Fruit fly (Drosophila melanogaster): Measurements from ENCODE around the gene Daao2.

Daao2 gene

DNA sequence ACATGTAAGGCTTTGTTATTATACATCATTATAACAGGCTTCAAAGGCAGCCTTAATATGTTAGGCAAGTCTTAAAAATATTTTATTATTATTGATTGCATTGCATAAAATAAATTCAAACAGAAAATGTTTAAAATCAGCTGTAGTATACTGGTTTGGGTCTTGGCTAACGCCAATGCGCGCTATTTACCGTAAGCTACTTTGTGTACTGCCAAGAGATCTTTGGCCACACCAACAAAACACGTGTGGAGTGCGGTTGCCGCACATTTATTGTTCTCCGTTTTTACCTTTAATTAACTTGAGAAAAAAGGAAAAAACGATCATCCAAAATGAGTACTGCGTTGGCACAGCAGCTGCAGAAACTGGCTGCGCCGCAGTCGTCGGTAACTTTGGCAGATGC, 51.1 kb downstream of the Daao2 start (continued):
- peak; percentile 33 for TF ChIP-seq CG2116 (GFP tag; optimal IDR thresholded peaks at IDR 0.05)
- TF ChIP-seq CG17829 (tag; optimal IDR thresholded peaks at IDR 0.05) = peak; percentile 16
- 0 out of 2 replicates have a peak, but pooled peaks have one; percentile 20 for TF ChIP-seq bbx (GFP tag; IDR thresholded peaks at IDR 0.05; ENCODE audit: partially characterized antibody)
- TF ChIP-seq stwl (tag; optimal IDR thresholded peaks at IDR 0.05) = peak; percentile 68
- TF ChIP-seq zen (tag; optimal IDR thresholded peaks at IDR 0.05) = peak; percentile 21
- no peak for TF ChIP-seq sc (optimal IDR thresholded peaks at IDR 0.05)
- no peak for TF ChIP-seq sc (GFP tag; optimal IDR thresholded peaks at IDR 0.05)
- TF ChIP-seq ab (GFP tag; optimal IDR thresholded peaks at IDR 0.05) = no peak
- TF ChIP-seq CG3847 (GFP tag; IDR thresholded peaks at IDR 0.05) = peak; percentile 41; the same call in 1 of the 2 replicates
- TF ChIP-seq HmgZ (tag; optimal IDR thresholded peaks at IDR 0.05) = peak; percentile 76
- peak; percentile 6 for TF ChIP-seq CoRest (tag; optimal IDR thresholded peaks at IDR 0.05)
- peak; percentile 94 for TF ChIP-seq CG34422 (GFP tag; IDR thresholded peaks at IDR 0.05)
- peak; percentile 60; the same call in 2 of the 3 replicates for TF ChIP-seq ci (GFP tag; IDR thresholded peaks at IDR 0.05)
- TF ChIP-seq Rfx (GFP tag; IDR thresholded peaks at IDR 0.05) = peak; percentile 32; the same call in 1 of the 2 replicates
- TF ChIP-seq crp (GFP tag; optimal IDR thresholded peaks at IDR 0.05) = peak; percentile 90 to 97
- peak; percentile 57 for TF ChIP-seq CG3995 (GFP tag; optimal IDR thresholded peaks at IDR 0.05)
- peak; percentile 52; the same call in 1 of the 2 replicates for TF ChIP-seq E2f1 (GFP tag; IDR thresholded peaks at IDR 0.05)
- peak; percentile 28; the same call in 1 of the 2 replicates for TF ChIP-seq CG13287 (GFP tag; IDR thresholded peaks at IDR 0.05; ENCODE audit: partially characterized antibody)
- TF ChIP-seq Dref (GFP tag; IDR thresholded peaks at IDR 0.05) = peak; percentile 38
- peak; percentile 50; the same call in 1 of the 3 replicates for TF ChIP-seq CG6791 (GFP tag; IDR thresholded peaks at IDR 0.05; ENCODE audit: partially characterized antibody)
- TF ChIP-seq odd (GFP tag; optimal IDR thresholded peaks at IDR 0.05) = no peak
- no peak for TF ChIP-seq CG17361 (GFP tag; IDR thresholded peaks at IDR 0.05)
- TF ChIP-seq CG10267 (tag; optimal IDR thresholded peaks at IDR 0.05) = peak; percentile 43
- peak; percentile 59 for TF ChIP-seq Vsx1 (GFP tag; optimal IDR thresholded peaks at IDR 0.05)
- no peak for TF ChIP-seq Hmr (GFP tag; optimal IDR thresholded peaks at IDR 0.05)
- no peak for TF ChIP-seq Kr (GFP tag; optimal IDR thresholded peaks at IDR 0.05)
- TF ChIP-seq CG2120 (GFP tag; optimal IDR thresholded peaks at IDR 0.05) = peak; percentile 15
- peak; percentile 49 for TF ChIP-seq CG12391 (tag; optimal IDR thresholded peaks at IDR 0.05)
- TF ChIP-seq CG32767 (GFP tag; IDR thresholded peaks at IDR 0.05) = peak; percentile 45; the same call in 1 of the 2 replicates
- peak; percentile 6 for TF ChIP-seq Sin3A (optimal IDR thresholded peaks at IDR 0.05)
- 0 out of 2 replicates have a peak, but pooled peaks have one; percentile 10 for TF ChIP-seq Bgb (GFP tag; IDR thresholded peaks at IDR 0.05; ENCODE audit: partially characterized antibody)
- TF ChIP-seq knrl (GFP tag; IDR thresholded peaks at IDR 0.05; ENCODE audit: partially characterized antibody) = peak; percentile 34; the same call in 1 of the 3 replicates
- no peak for TF ChIP-seq Dad (GFP tag; optimal IDR thresholded peaks at IDR 0.05)
- peak; percentile 50 for TF ChIP-seq phol (tag; optimal IDR thresholded peaks at IDR 0.05)
- no peak for TF ChIP-seq gcm (GFP tag; optimal IDR thresholded peaks at IDR 0.05)
- TF ChIP-seq CG12236 (GFP tag; optimal IDR thresholded peaks at IDR 0.05) = no peak
- TF ChIP-seq zfh1 (GFP tag; IDR thresholded peaks at IDR 0.05) = 0 out of 3 replicates have a peak, but pooled peaks have one; percentile 32
- no peak for TF ChIP-seq Hr78 (GFP tag; optimal IDR thresholded peaks at IDR 0.05)
- 0 out of 4 replicates have a peak, but pooled peaks have one; percentile 39 for TF ChIP-seq Dll (GFP tag; IDR thresholded peaks at IDR 0.05; ENCODE audit: partially characterized antibody)
- no peak for TF ChIP-seq ttk (GFP tag; IDR thresholded peaks at IDR 0.05)
- TF ChIP-seq CG9215 (GFP tag; IDR thresholded peaks at IDR 0.05) = no peak
- TF ChIP-seq gfzf (GFP tag; optimal IDR thresholded peaks at IDR 0.05) = peak; percentile 91
- TF ChIP-seq CG14441 (GFP tag; IDR thresholded peaks at IDR 0.05) = no peak
- peak; percentile 93 for TF ChIP-seq CG17186 (GFP tag; optimal IDR thresholded peaks at IDR 0.05)
- TF ChIP-seq Dp (GFP tag; optimal IDR thresholded peaks at IDR 0.05) = peak; percentile 77
- TF ChIP-seq Myb (GFP tag; optimal IDR thresholded peaks at IDR 0.05) = peak; percentile 67
- 0 out of 3 replicates have a peak, but pooled peaks have one; percentile 17 for TF ChIP-seq Dbx (GFP tag; IDR thresholded peaks at IDR 0.05)
- peak; percentile 43 for TF ChIP-seq BEAF-32 (GFP tag; optimal IDR thresholded peaks at IDR 0.05)
- peak; percentile 73 for TF ChIP-seq CG15514 (GFP tag; optimal IDR thresholded peaks at IDR 0.05)

All from whole organism, embryonic.